Worm (Caenorhabditis elegans): ENCODE results near the gene ceph-41.
A peak's percentile ranks its signal among the peaks of the same experiment; 100 is the strongest.
"Not testable (repeated sequence)": the region's sequence is repeated elsewhere in the genome, so short reads cannot be mapped to it uniquely, and the experiment has no call there.

ceph-41 gene

DNA sequence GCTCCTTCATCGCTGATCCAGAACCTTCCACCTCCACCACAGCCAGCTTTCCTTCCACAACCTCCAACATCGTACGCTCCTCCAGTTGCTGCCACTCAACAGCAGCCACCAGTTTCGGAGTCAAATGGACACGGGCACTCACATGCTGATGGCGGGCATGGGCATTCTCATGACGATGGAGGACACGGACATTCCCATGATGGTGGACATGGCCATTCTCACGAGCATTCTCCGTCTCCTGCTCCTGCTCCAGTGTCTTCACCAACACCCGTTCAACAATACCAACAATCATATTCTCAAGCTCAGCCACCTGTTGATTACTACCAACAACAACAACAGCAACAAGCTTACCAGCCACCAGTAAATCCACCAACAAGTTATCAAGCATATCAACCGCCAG is 12.5 kb upstream of the ceph-41 start:
- TF ChIP-seq vab-7 (GFP tag; IDR thresholded peaks at IDR 0.05) (no peak), unc-62 (GFP tag; optimal IDR thresholded peaks at IDR 0.05 in 1 of 2) (peak in 1 of 2 experiments; percentile 94), unc-62 (tag; optimal IDR thresholded peaks at IDR 0.05) (no peak)

DNA sequence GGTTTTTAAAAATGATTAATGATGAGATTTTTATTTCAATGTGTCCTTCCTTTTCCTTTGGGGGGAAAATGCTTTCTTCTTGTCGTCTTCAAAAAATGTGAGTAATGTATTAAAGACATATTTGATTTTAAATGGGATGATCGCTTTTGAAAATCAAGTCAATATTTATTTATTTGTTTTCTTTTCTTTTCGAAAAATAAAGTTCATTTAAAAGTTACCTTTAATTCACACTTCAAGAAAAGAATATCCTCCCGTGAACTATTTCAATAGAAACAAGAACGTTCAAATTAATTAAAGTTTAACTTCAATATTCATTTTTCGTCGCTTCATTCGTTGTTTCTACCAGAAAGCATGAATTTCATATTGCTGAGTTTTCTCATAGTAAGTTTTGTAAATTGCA is 11.5 kb upstream of the ceph-41 start, which contains the start of gene irld-8:
Gene irld-8 (plus strand): TSS at position 301 of the 400 bp plus-strand sequence.
- TF ChIP-seq aha-1 (tag): peak; percentile 79
- TF ChIP-seq nhr-28 (tag; optimal IDR thresholded peaks at IDR 0.05): no peak

DNA sequence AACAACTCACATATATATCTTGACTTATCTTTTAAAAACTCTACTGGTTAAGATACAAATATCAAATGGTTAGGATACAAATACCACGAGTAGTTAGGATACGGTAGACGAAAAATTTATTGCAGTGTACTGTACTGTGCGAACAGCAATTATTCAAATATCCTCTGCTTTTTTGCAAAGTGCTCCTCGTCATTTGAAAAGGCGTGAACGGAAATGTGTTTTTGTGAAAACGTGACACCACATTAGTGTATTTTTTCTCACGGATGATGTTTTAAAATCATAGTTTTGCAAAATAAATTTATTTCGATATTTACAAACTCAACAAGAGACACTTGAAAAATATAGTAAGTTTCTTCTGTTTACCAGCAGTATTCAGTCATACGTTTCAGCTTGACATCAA is 8.2 kb upstream of the ceph-41 start, which contains the start of gene F42G8.8:
Gene F42G8.8 (plus strand): TSS at position 301 of the 400 bp plus-strand sequence.
- TF ChIP-seq dmd-8 (GFP tag; IDR thresholded peaks at IDR 0.05) (no peak), F10B5.3 (tag; optimal IDR thresholded peaks at IDR 0.05) (no peak), dpl-1 (GFP tag; optimal IDR thresholded peaks at IDR 0.05) (no peak), ceh-32 (tag; optimal IDR thresholded peaks at IDR 0.05; ENCODE audit: poor library complexity) (no peak), madf-5 (GFP tag; IDR thresholded peaks at IDR 0.05) (no peak), dmd-9 (GFP tag; IDR thresholded peaks at IDR 0.05) (no peak)

DNA sequence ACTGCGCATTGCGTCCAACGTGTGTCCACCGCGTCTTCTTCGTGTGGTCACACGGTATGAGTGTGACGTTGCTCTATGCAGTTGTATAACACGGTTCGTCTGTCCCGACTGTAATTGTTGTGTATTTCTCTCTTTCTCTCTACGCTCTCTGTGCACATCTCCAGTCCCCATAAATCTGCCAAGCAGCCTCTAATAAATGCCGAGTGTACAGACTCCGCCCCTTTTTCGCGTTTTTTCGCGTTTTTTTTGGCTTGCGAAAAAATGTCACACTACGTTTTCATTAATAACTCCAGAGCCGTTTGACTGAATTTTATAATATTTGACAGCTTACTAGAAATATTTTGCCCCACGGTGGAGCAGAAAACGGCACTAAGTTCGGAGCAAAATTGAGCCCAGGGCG is 4.7 kb upstream of the ceph-41 start, which contains the start of gene erp-44.3:
Gene erp-44.3 (plus strand): TSS at position 301 of the 400 bp plus-strand sequence.
- TF ChIP-seq mep-1 (tag; optimal IDR thresholded peaks at IDR 0.05); unc-62 (GFP tag; optimal IDR thresholded peaks at IDR 0.05 in 1 of 2); unc-62 (tag; optimal IDR thresholded peaks at IDR 0.05); nhr-102 (tag; optimal IDR thresholded peaks at IDR 0.05): not testable (repeated sequence)

DNA sequence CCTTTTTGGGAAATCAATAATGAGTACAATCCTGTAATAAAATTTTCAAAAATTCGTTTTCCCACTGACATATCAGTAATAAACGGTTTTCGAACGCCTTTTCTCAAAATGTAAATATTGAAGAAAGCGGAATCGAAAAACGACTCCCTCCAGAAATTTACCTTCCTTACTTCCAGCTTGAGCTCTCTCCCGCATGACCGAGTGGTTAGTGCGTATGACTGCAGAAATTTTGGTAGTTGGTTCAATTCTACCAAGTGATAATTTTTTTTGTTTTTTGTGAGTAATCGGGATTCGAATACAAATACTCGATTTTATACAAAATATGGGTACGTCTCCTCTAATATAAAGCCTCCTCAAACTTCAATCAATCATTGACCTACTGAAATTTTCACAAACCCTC is 3.5 kb upstream of the ceph-41 start:
- TF ChIP-seq egl-43 (GFP tag; IDR thresholded peaks at IDR 0.05): peak; percentile 59; the same call in 1 of the 2 replicates
- peak; percentile 63 for TF ChIP-seq snpc-1.2 (GFP tag; IDR thresholded peaks at IDR 0.05)
- TF ChIP-seq F26F4.8 (GFP tag; conservative IDR thresholded peaks at IDR 0.05): 0 out of 2 replicates have a peak, but pooled peaks have one; percentile 33
- peak; percentile 76 for TF ChIP-seq lim-7 (GFP tag; IDR thresholded peaks at IDR 0.05)
- TF ChIP-seq Y105C5A.15 (GFP tag; IDR thresholded peaks at IDR 0.05): 0 out of 2 replicates have a peak, but pooled peaks have one; percentile 23
- TF ChIP-seq vab-7 (GFP tag; IDR thresholded peaks at IDR 0.05): peak; percentile 47; the same call in 1 of the 2 replicates
- TF ChIP-seq dmd-8 (GFP tag; IDR thresholded peaks at IDR 0.05): 0 out of 2 replicates have a peak, but pooled peaks have one; percentile 16

DNA sequence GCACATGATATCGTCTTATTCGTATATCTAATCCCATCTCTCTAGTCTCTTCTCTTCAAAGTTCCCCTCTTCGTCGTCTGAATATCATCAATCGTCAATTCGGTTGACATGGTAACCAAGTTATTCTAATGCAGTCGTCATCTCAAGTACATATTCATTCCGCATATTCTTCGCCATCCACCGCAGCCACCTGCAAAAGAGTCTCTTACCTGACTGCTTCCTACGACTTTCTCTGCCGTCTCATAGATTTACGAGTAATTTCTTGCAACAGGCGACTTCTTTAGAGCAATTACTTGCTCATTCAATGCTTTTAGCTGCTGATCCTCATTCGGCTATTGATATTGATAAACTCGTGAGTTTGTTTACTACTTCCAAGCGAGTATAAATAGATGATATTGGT is 428 bp downstream of the ceph-41 start:
- no peak for TF ChIP-seq arid-1 (GFP tag; conservative IDR thresholded peaks at IDR 0.05)
- TF ChIP-seq madf-9 (GFP tag; conservative IDR thresholded peaks at IDR 0.05): no peak
- no peak for TF ChIP-seq snpc-4 (tag; optimal IDR thresholded peaks at IDR 0.05)
- TF ChIP-seq fkh-10 (GFP tag; optimal IDR thresholded peaks at IDR 0.05): no peak
- no peak for TF ChIP-seq ceh-62 (tag; optimal IDR thresholded peaks at IDR 0.05)
- TF ChIP-seq unc-130 (GFP tag; optimal IDR thresholded peaks at IDR 0.05): no peak
- no peak for TF ChIP-seq mes-2 (tag; optimal IDR thresholded peaks at IDR 0.05; ENCODE audit: poor library complexity, severe bottlenecking)
- no peak for TF ChIP-seq ZK546.5 (tag; optimal IDR thresholded peaks at IDR 0.05)
- no peak for TF ChIP-seq pha-4 (GFP tag; IDR thresholded peaks at IDR 0.05)
- no peak for TF ChIP-seq pha-4 (tag; optimal IDR thresholded peaks at IDR 0.05)
- TF ChIP-seq ceh-32 (tag; optimal IDR thresholded peaks at IDR 0.05; ENCODE audit: poor library complexity): no peak
- TF ChIP-seq gei-8 (GFP tag; optimal IDR thresholded peaks at IDR 0.05): no peak
- no peak for TF ChIP-seq F49E8.2 (tag; optimal IDR thresholded peaks at IDR 0.05; ENCODE audit: borderline replicate concordance)
- no peak for TF ChIP-seq ZK337.2 (GFP tag; IDR thresholded peaks at IDR 0.05)
- TF ChIP-seq ceh-44 (GFP tag; IDR thresholded peaks at IDR 0.05): no peak
- TF ChIP-seq T26A8.4 (GFP tag; IDR thresholded peaks at IDR 0.05): no peak
- no peak for TF ChIP-seq mxl-2 (GFP tag; conservative IDR thresholded peaks at IDR 0.05)
- TF ChIP-seq nhr-10 (tag; optimal IDR thresholded peaks at IDR 0.05): no peak
- TF ChIP-seq zag-1 (tag; optimal IDR thresholded peaks at IDR 0.05): no peak
- no peak for TF ChIP-seq nhr-6 (tag; optimal IDR thresholded peaks at IDR 0.05)
